Worm (Caenorhabditis elegans): Measurements from ENCODE around the gene F52H3.11.

ce11 chrII:10001546-10001945 lies 43.4 kb downstream of the F52H3.11 start, which contains the start of gene ZK892.3:
- TF ChIP-seq elt-1 (tag; optimal IDR thresholded peaks at IDR 0.05) (no peak), ceh-9 (tag; optimal IDR thresholded peaks at IDR 0.05) (no peak), nhr-12 (tag; optimal IDR thresholded peaks at IDR 0.05) (no peak), ceh-28 (tag; optimal IDR thresholded peaks at IDR 0.05) (no peak), snpc-4 (tag; optimal IDR thresholded peaks at IDR 0.05) (no peak), nhr-77 (tag; optimal IDR thresholded peaks at IDR 0.05) (no peak), mdl-1 (tag; optimal IDR thresholded peaks at IDR 0.05) (no peak), fkh-2 (tag; optimal IDR thresholded peaks at IDR 0.05) (no peak), unc-39 (tag; optimal IDR thresholded peaks at IDR 0.05) (no peak), ceh-16 (tag; optimal IDR thresholded peaks at IDR 0.05) (no peak)
